8 worm cellular contexts compared by ENCODE assay signal in genomic region chrX:11215420-11216050, ce11.
A peak's percentile ranks its signal among the peaks of the same experiment; 100 is the strongest.
TF ChIP-seq lines count a peak whose summit lies in the region.

Gene C34F6.7, minus strand, starts transcription at chrX:11215470.
Gene idh-2, plus strand, starts transcription at chrX:11216000.

TF ChIP-seq in whole organism, L1 larva, 84 proteins besides CTCF, POLR2A, EP300 and RAD21 (continues in another document):
- TF ChIP-seq alr-1 (tag; optimal IDR thresholded peaks at IDR 0.05; lab: Kevin White, UChicago; ENCODE audit: borderline replicate concordance) (no peak), nhr-11 (tag; optimal IDR thresholded peaks at IDR 0.05; lab: Kevin White, UChicago) (no peak), nhr-71 (tag; optimal IDR thresholded peaks at IDR 0.05; lab: Kevin White, UChicago) (peak; percentile 59), dsc-1 (tag; optimal IDR thresholded peaks at IDR 0.05; lab: Kevin White, UChicago) (peak; percentile 0), snpc-4 (tag; optimal IDR thresholded peaks at IDR 0.05; lab: Kevin White, UChicago) (no peak), jun-1 (tag; optimal IDR thresholded peaks at IDR 0.05; lab: Kevin White, UChicago) (no peak), Y116A8C.19 (tag; optimal IDR thresholded peaks at IDR 0.05; lab: Kevin White, UChicago; ENCODE audit: borderline replicate concordance) (no peak), nhr-77 (tag; optimal IDR thresholded peaks at IDR 0.05; lab: Kevin White, UChicago) (no peak), pqm-1 (tag; optimal IDR thresholded peaks at IDR 0.05; lab: Kevin White, UChicago) (no peak), ets-5 (GFP tag; IDR thresholded peaks at IDR 0.05; lab: Robert Waterston, UW) (no peak), unc-62 (GFP tag; optimal IDR thresholded peaks at IDR 0.05; lab: Kevin White, UChicago) (no peak)

TF ChIP-seq in whole organism, L2 larva, 48 proteins besides CTCF, POLR2A, EP300 and RAD21 (continues in another document):
- TF ChIP-seq Y55F3AM.14 (GFP tag; optimal IDR thresholded peaks at IDR 0.05; lab: Kevin White, UChicago), result peak; percentile 15
- no peak for TF ChIP-seq mbf-1 (tag; optimal IDR thresholded peaks at IDR 0.05; lab: Kevin White, UChicago)
- TF ChIP-seq mdl-1 (tag; optimal IDR thresholded peaks at IDR 0.05; lab: Kevin White, UChicago), result peak in 1 of 2 experiments; percentile 3
- TF ChIP-seq unc-55 (GFP tag; optimal IDR thresholded peaks at IDR 0.05; lab: Kevin White, UChicago), result peak; percentile 50
- TF ChIP-seq sma-3 (GFP tag; optimal IDR thresholded peaks at IDR 0.05; lab: Kevin White, UChicago), result peak; percentile 57
- peak; percentile 45 for TF ChIP-seq fos-1 (tag; optimal IDR thresholded peaks at IDR 0.05; lab: Kevin White, UChicago)
- TF ChIP-seq nhr-25 (tag; optimal IDR thresholded peaks at IDR 0.05; lab: Kevin White, UChicago), result peak; percentile 53
- TF ChIP-seq elt-3 (tag; optimal IDR thresholded peaks at IDR 0.05; lab: Kevin White, UChicago), result no peak
- peak; percentile 48 for TF ChIP-seq nhr-129 (tag; optimal IDR thresholded peaks at IDR 0.05; lab: Kevin White, UChicago)
- TF ChIP-seq gmeb-1 (tag; optimal IDR thresholded peaks at IDR 0.05; lab: Kevin White, UChicago), result peak; percentile 49
- TF ChIP-seq lsy-2 (tag; optimal IDR thresholded peaks at IDR 0.05; lab: Kevin White, UChicago), result peak in 1 of 2 experiments; percentile 48

TF ChIP-seq in whole organism, L3 larva, 47 proteins besides CTCF, POLR2A, EP300 and RAD21:
- TF ChIP-seq nhr-25 (tag; optimal IDR thresholded peaks at IDR 0.05; lab: Kevin White, UChicago) (peak; percentile 33), zag-1 (tag; optimal IDR thresholded peaks at IDR 0.05; lab: Kevin White, UChicago) (no peak), nhr-43 (tag; optimal IDR thresholded peaks at IDR 0.05; lab: Kevin White, UChicago; ENCODE audit: poor library complexity, severe bottlenecking) (peak; percentile 72), nfya-1 (tag; optimal IDR thresholded peaks at IDR 0.05; lab: Kevin White, UChicago; ENCODE audit: insufficient read depth) (peak; percentile 31), nhr-76 (tag; optimal IDR thresholded peaks at IDR 0.05; lab: Kevin White, UChicago) (no peak), elt-3 (tag; optimal IDR thresholded peaks at IDR 0.05; lab: Kevin White, UChicago) (peak in 1 of 3 experiments; percentile 22), nhr-23 (tag; optimal IDR thresholded peaks at IDR 0.05; lab: Kevin White, UChicago) (peak; percentile 73), hmg-11 (tag; optimal IDR thresholded peaks at IDR 0.05; lab: Kevin White, UChicago) (peak; percentile 64), elt-2 (tag; optimal IDR thresholded peaks at IDR 0.05; lab: Kevin White, UChicago) (peak; percentile 43)

TF ChIP-seq in whole organism, L4 larva, 104 proteins besides CTCF, POLR2A, EP300 and RAD21 (continues in another document):
- TF ChIP-seq rbr-2 (tag; optimal IDR thresholded peaks at IDR 0.05; lab: Kevin White, UChicago) (peak; percentile 3), zip-2 (tag; optimal IDR thresholded peaks at IDR 0.05; lab: Kevin White, UChicago) (no peak), unc-39 (tag; optimal IDR thresholded peaks at IDR 0.05; lab: Kevin White, UChicago) (no peak), mdl-1 (tag; optimal IDR thresholded peaks at IDR 0.05; lab: Kevin White, UChicago) (peak in 1 of 2 experiments; percentile 35), madf-9 (GFP tag; conservative IDR thresholded peaks at IDR 0.05; lab: Robert Waterston, UW) (0 out of 2 replicates have a peak, but pooled peaks have one; percentile 9), hmg-1.1 (GFP tag; IDR thresholded peaks at IDR 0.05; lab: Robert Waterston, UW) (peak; percentile 60; the same call in 1 of the 2 replicates), aha-1 (tag; lab: Kevin White, UChicago) (peak; percentile 63), arid-1 (GFP tag; conservative IDR thresholded peaks at IDR 0.05; lab: Robert Waterston, UW) (no peak), ZK546.5 (tag; optimal IDR thresholded peaks at IDR 0.05; lab: Kevin White, UChicago) (no peak), mes-2 (tag; optimal IDR thresholded peaks at IDR 0.05; lab: Kevin White, UChicago; ENCODE audit: poor library complexity, severe bottlenecking) (peak; percentile 68), hlh-11 (tag; optimal IDR thresholded peaks at IDR 0.05; lab: Kevin White, UChicago) (peak; percentile 62), dpl-1 (GFP tag; optimal IDR thresholded peaks at IDR 0.05; lab: Kevin White, UChicago) (peak; percentile 34)

TF ChIP-seq in whole organism, early embryonic, 17 proteins besides CTCF, POLR2A, EP300 and RAD21:
- TF ChIP-seq hmg-4 (GFP tag; optimal IDR thresholded peaks at IDR 0.05; lab: Kevin White, UChicago) (peak; percentile 46), B0310.2 (tag; optimal IDR thresholded peaks at IDR 0.05; lab: Kevin White, UChicago) (no peak), sea-1 (GFP tag; conservative IDR thresholded peaks at IDR 0.05; lab: Robert Waterston, UW) (0 out of 2 replicates have a peak, but pooled peaks have one; percentile 14), scrt-1 (GFP tag; IDR thresholded peaks at IDR 0.05; lab: Robert Waterston, UW) (no peak)

TF ChIP-seq in whole organism, late embryonic, 69 proteins besides CTCF, POLR2A, EP300 and RAD21:
- TF ChIP-seq elt-2 (tag; optimal IDR thresholded peaks at IDR 0.05; lab: Kevin White, UChicago), result peak; percentile 68
- TF ChIP-seq pqm-1 (tag; optimal IDR thresholded peaks at IDR 0.05; lab: Kevin White, UChicago), result no peak
- TF ChIP-seq mec-3 (tag; optimal IDR thresholded peaks at IDR 0.05; lab: Kevin White, UChicago; ENCODE audit: borderline replicate concordance), result no peak
- peak; percentile 29 for TF ChIP-seq nfya-1 (tag; optimal IDR thresholded peaks at IDR 0.05; lab: Kevin White, UChicago)
- no peak for TF ChIP-seq eyg-1 (tag; optimal IDR thresholded peaks at IDR 0.05; lab: Kevin White, UChicago)
- no peak for TF ChIP-seq ceh-24 (tag; optimal IDR thresholded peaks at IDR 0.05; lab: Kevin White, UChicago)
- no peak for TF ChIP-seq rnt-1 (tag; optimal IDR thresholded peaks at IDR 0.05; lab: Kevin White, UChicago)
- no peak for TF ChIP-seq unc-86 (tag; optimal IDR thresholded peaks at IDR 0.05; lab: Kevin White, UChicago)
- TF ChIP-seq npax-4 (tag; optimal IDR thresholded peaks at IDR 0.05; lab: Kevin White, UChicago), result no peak

TF ChIP-seq in whole organism, mixed stage, embryonic, 35 proteins besides CTCF, POLR2A, EP300 and RAD21 (continues in another document):
- TF ChIP-seq ces-1 (GFP tag; optimal IDR thresholded peaks at IDR 0.05; lab: Kevin White, UChicago) (no peak), nhr-28 (tag; optimal IDR thresholded peaks at IDR 0.05; lab: Kevin White, UChicago) (no peak), bed-3 (GFP tag; optimal IDR thresholded peaks at IDR 0.05; lab: Kevin White, UChicago) (no peak), nhr-2 (tag; optimal IDR thresholded peaks at IDR 0.05; lab: Kevin White, UChicago) (peak; percentile 38), nhr-237 (tag; optimal IDR thresholded peaks at IDR 0.05; lab: Kevin White, UChicago) (no peak), pha-4 (tag; optimal IDR thresholded peaks at IDR 0.05; lab: Kevin White, UChicago) (no peak), lin-32 (GFP tag; optimal IDR thresholded peaks at IDR 0.05; lab: Kevin White, UChicago) (no peak), nhr-12 (tag; optimal IDR thresholded peaks at IDR 0.05; lab: Kevin White, UChicago) (no peak), unc-62 (GFP tag; optimal IDR thresholded peaks at IDR 0.05; lab: Kevin White, UChicago) (no peak), zip-8 (tag; optimal IDR thresholded peaks at IDR 0.05; lab: Kevin White, UChicago) (no peak), flh-1 (GFP tag; optimal IDR thresholded peaks at IDR 0.05; lab: Kevin White, UChicago) (no peak), sptf-1 (tag; optimal IDR thresholded peaks at IDR 0.05; lab: Kevin White, UChicago) (no peak), ceh-39 (tag; optimal IDR thresholded peaks at IDR 0.05; lab: Kevin White, UChicago) (no peak), ceh-43 (GFP tag; optimal IDR thresholded peaks at IDR 0.05; lab: Kevin White, UChicago) (no peak), ham-2 (GFP tag; optimal IDR thresholded peaks at IDR 0.05; lab: Kevin White, UChicago) (peak; percentile 70), unc-120 (tag; optimal IDR thresholded peaks at IDR 0.05; lab: Kevin White, UChicago; ENCODE audit: poor library complexity, severe bottlenecking) (no peak), cnd-1 (tag; optimal IDR thresholded peaks at IDR 0.05; lab: Kevin White, UChicago) (no peak), mls-2 (tag; optimal IDR thresholded peaks at IDR 0.05; lab: Kevin White, UChicago) (no peak), unc-39 (tag; optimal IDR thresholded peaks at IDR 0.05; lab: Kevin White, UChicago) (no peak), sem-2 (GFP tag; optimal IDR thresholded peaks at IDR 0.05; lab: Kevin White, UChicago) (no peak)

TF ChIP-seq in whole organism, young adult, 124 proteins besides CTCF, POLR2A, EP300 and RAD21 (continues in another document):
- TF ChIP-seq dpl-1 (GFP tag; optimal IDR thresholded peaks at IDR 0.05; lab: Kevin White, UChicago) (no peak), nhr-80 (tag; optimal IDR thresholded peaks at IDR 0.05; lab: Kevin White, UChicago) (peak; percentile 52), tlf-1 (GFP tag; optimal IDR thresholded peaks at IDR 0.05; lab: Kevin White, UChicago) (no peak), Y67H2A.10 (GFP tag; conservative IDR thresholded peaks at IDR 0.05; lab: Robert Waterston, UW) (no peak), B0035.1 (tag; optimal IDR thresholded peaks at IDR 0.05; lab: Kevin White, UChicago) (no peak), tbp1 (GFP tag; optimal IDR thresholded peaks at IDR 0.05; lab: Kevin White, UChicago) (no peak), snpc-3.4 (tag; optimal IDR thresholded peaks at IDR 0.05; lab: Kevin White, UChicago) (no peak), nfyb-1 (GFP tag; IDR thresholded peaks at IDR 0.05; lab: Robert Waterston, UW) (0 out of 2 replicates have a peak, but pooled peaks have one; percentile 22), C06A6.2 (GFP tag; conservative IDR thresholded peaks at IDR 0.05; lab: Robert Waterston, UW) (no peak), somi-1 (GFP tag; optimal IDR thresholded peaks at IDR 0.05; lab: Kevin White, UChicago) (no peak), nfya-1 (tag; optimal IDR thresholded peaks at IDR 0.05; lab: Kevin White, UChicago; ENCODE audit: borderline replicate concordance, insufficient read depth) (no peak), F52B5.7 (tag; optimal IDR thresholded peaks at IDR 0.05; lab: Kevin White, UChicago) (no peak), hrde-1 (tag; optimal IDR thresholded peaks at IDR 0.05; lab: Kevin White, UChicago; ENCODE audit: borderline replicate concordance) (no peak), ceh-100 (GFP tag; IDR thresholded peaks at IDR 0.05; lab: Robert Waterston, UW) (no peak), lin-40 (tag; optimal IDR thresholded peaks at IDR 0.05; lab: Kevin White, UChicago) (peak; percentile 6), ekl-4 (GFP tag; IDR thresholded peaks at IDR 0.05; lab: Robert Waterston, UW) (no peak), F49E8.2 (tag; optimal IDR thresholded peaks at IDR 0.05; lab: Kevin White, UChicago; ENCODE audit: insufficient read depth) (no peak), madf-8 (GFP tag; conservative IDR thresholded peaks at IDR 0.05; lab: Robert Waterston, UW) (no peak), attf-5 (GFP tag; optimal IDR thresholded peaks at IDR 0.05; lab: Kevin White, UChicago) (no peak), madf-3 (GFP tag; IDR thresholded peaks at IDR 0.05; lab: Robert Waterston, UW) (no peak), dox-1 (GFP tag; IDR thresholded peaks at IDR 0.05; lab: Robert Waterston, UW) (peak; percentile 38; the same call in 1 of the 2 replicates), hmg-1.2 (GFP tag; IDR thresholded peaks at IDR 0.05; lab: Robert Waterston, UW) (peak; percentile 11; the same call in 1 of the 2 replicates)
